Fruit fly (Drosophila melanogaster) whole organism, wandering third instar larva: ENCODE results near the gene CG31287.

Experiments
- Abd-B ChIP-seq: fragments of >200 bp; optimal IDR thresholded peaks from 2 replicates; lab custom pipeline; 2017; ENCODE audit warnings: missing biosample characterization, missing genetic modification characterization
- CG32264 ChIP-seq: fragments of 200-800 bp; sonication (Bioruptor generic); optimal IDR thresholded peaks from 2 replicates; lab custom pipeline; 2016; ENCODE audit warnings: missing biosample characterization, missing genetic modification characterization
- CG9705 ChIP-seq: fragments of 200-800 bp; sonication (Bioruptor generic); optimal IDR thresholded peaks from 2 replicates; lab custom pipeline; 2018; ENCODE audit warnings: missing biosample characterization, mild to moderate bottlenecking, missing genetic modification characterization
- CrebA ChIP-seq: fragments of 200-800 bp; sonication (Bioruptor generic); optimal IDR thresholded peaks from 2 replicates; lab custom pipeline; 2016; ENCODE audit warnings: missing biosample characterization, mild to moderate bottlenecking, missing genetic modification characterization, borderline replicate concordance
- Dfd ChIP-seq: fragments of >200 bp; optimal IDR thresholded peaks from 2 replicates; lab custom pipeline; 2017; ENCODE audit warnings: missing biosample characterization, missing genetic modification characterization
- Dif ChIP-seq: fragments of 200-275, 200-300 bp; sonication (Bioruptor generic); optimal IDR thresholded peaks from 2 replicates; lab custom pipeline; 2018; ENCODE audit warnings: missing biosample characterization, missing genetic modification characterization; ENCODE audit not compliant: partially characterized antibody
- HLH106 ChIP-seq: fragments of 200-800 bp; optimal IDR thresholded peaks from 3 replicates; lab custom pipeline; 2019; ENCODE audit warnings: missing biosample characterization, mild to moderate bottlenecking, missing genetic modification characterization, moderate library complexity
- Hnf4 ChIP-seq: fragments of 200-800 bp; sonication (Bioruptor generic); optimal IDR thresholded peaks from 2 replicates; lab custom pipeline; 2016; ENCODE audit warnings: missing biosample characterization, mild to moderate bottlenecking, missing genetic modification characterization
- Hr78 ChIP-seq: fragments of >200 bp; optimal IDR thresholded peaks from 2 replicates; lab custom pipeline; 2017; ENCODE audit warnings: missing biosample characterization, missing genetic modification characterization
- Hr83 ChIP-seq: fragments of 200-300 bp; sonication (Bioruptor generic); optimal IDR thresholded peaks from 2 replicates; lab custom pipeline; 2016; ENCODE audit warnings: missing biosample characterization, mild to moderate bottlenecking, missing genetic modification characterization, moderate library complexity; ENCODE audit not compliant: poor library complexity, severe bottlenecking
- Jra ChIP-seq: sonication (Bioruptor generic); optimal IDR thresholded peaks from 2 replicates; lab custom pipeline; 2016; ENCODE audit warnings: missing biosample characterization, missing genetic modification characterization
- Mio ChIP-seq: sonication (Bioruptor generic); optimal IDR thresholded peaks from 2 replicates; lab custom pipeline; 2016; ENCODE audit warnings: missing biosample characterization, missing genetic modification characterization
- Myc ChIP-seq: fragments of >200 bp; optimal IDR thresholded peaks from 2 replicates; lab custom pipeline; 2017
- N ChIP-seq: fragments of >200 bp; optimal IDR thresholded peaks from 2 replicates; lab custom pipeline; 2018; ENCODE audit warnings: missing biosample characterization, missing external identifiers, missing genetic modification characterization
- Rel ChIP-seq, 2 experiments: fragments of 200-800 bp; sonication (Bioruptor generic) in 1 of 2; optimal IDR thresholded peaks; 2 replicates in 1 of 2; 3 replicates in 1 of 2; lab custom pipeline; 2016 to 2019; ENCODE audit warnings: mild to moderate bottlenecking in 2 of 2, missing biosample characterization in 2 of 2, missing genetic modification characterization in 2 of 2, moderate library complexity in 1 of 2
- Sp1 ChIP-seq: fragments of 200-800 bp; sonication (Bioruptor generic); optimal IDR thresholded peaks from 3 replicates; lab custom pipeline; 2019; ENCODE audit warnings: missing biosample characterization, mild to moderate bottlenecking, missing genetic modification characterization, moderate library complexity
- Vsx2 ChIP-seq: fragments of 200-300, 225-300 bp; sonication (Bioruptor generic); optimal IDR thresholded peaks from 2 replicates; lab custom pipeline; 2018; ENCODE audit warnings: missing biosample characterization, missing genetic modification characterization; ENCODE audit not compliant: partially characterized antibody
- br ChIP-seq: fragments of 200-800 bp; sonication (Bioruptor generic); optimal IDR thresholded peaks from 2 replicates; lab custom pipeline; 2016; ENCODE audit warnings: missing biosample characterization, missing genetic modification characterization
- brk ChIP-seq: fragments of 200-800 bp; sonication (Bioruptor generic); optimal IDR thresholded peaks from 2 replicates; lab custom pipeline; 2016; ENCODE audit warnings: missing biosample characterization, mild to moderate bottlenecking, missing genetic modification characterization
- dl ChIP-seq, 2 experiments: fragments of 175-275, 200-275 bp in 1 of 2; fragments of 200-275 bp in 1 of 2; sonication (Bioruptor generic); optimal IDR thresholded peaks; lab custom pipeline; 2018; ENCODE audit warnings: mild to moderate bottlenecking in 2 of 2, missing biosample characterization in 2 of 2, missing genetic modification characterization in 2 of 2, moderate library complexity in 2 of 2; ENCODE audit not compliant: partially characterized antibody in 2 of 2, insufficient read depth in 1 of 2
- dmrt93B ChIP-seq: fragments of 200-800 bp; sonication (Bioruptor generic); optimal IDR thresholded peaks from 2 replicates; lab custom pipeline; 2018; ENCODE audit warnings: missing biosample characterization, mild to moderate bottlenecking, missing genetic modification characterization
- dsf ChIP-seq: sonication (Bioruptor generic); optimal IDR thresholded peaks from 2 replicates; lab custom pipeline; 2016; ENCODE audit warnings: missing biosample characterization, missing genetic modification characterization, borderline replicate concordance
- ey ChIP-seq: fragments of 200-800 bp; sonication (Bioruptor generic); optimal IDR thresholded peaks from 2 replicates; lab custom pipeline; 2016; ENCODE audit warnings: missing biosample characterization, missing genetic modification characterization
- foxo ChIP-seq, 2 experiments: fragments of 200-800 bp; sonication (Bioruptor generic); optimal IDR thresholded peaks; 2 replicates in 1 of 2; 3 replicates in 1 of 2; lab custom pipeline; 2016 to 2017; ENCODE audit warnings: missing biosample characterization in 2 of 2, missing genetic modification characterization in 2 of 2
- fru ChIP-seq: fragments of 200-800 bp; sonication (Bioruptor generic); optimal IDR thresholded peaks from 3 replicates; lab custom pipeline; 2016; ENCODE audit warnings: missing biosample characterization, mild to moderate bottlenecking, missing genetic modification characterization
- h ChIP-seq: fragments of 200-800 bp; sonication (Bioruptor generic); optimal IDR thresholded peaks from 3 replicates; lab custom pipeline; 2016; ENCODE audit warnings: missing biosample characterization, mild to moderate bottlenecking, missing genetic modification characterization
- jim ChIP-seq: fragments of 175-275, 200-325 bp; sonication (Bioruptor generic); optimal IDR thresholded peaks from 2 replicates; lab custom pipeline; 2016; ENCODE audit warnings: missing biosample characterization, mild to moderate bottlenecking, missing genetic modification characterization
- lola ChIP-seq: fragments of >200 bp; optimal IDR thresholded peaks from 2 replicates; lab custom pipeline; 2017; ENCODE audit warnings: missing biosample characterization, missing genetic modification characterization
- pan ChIP-seq: fragments of >200 bp; optimal IDR thresholded peaks from 2 replicates; lab custom pipeline; 2017
- psq ChIP-seq: fragments of 200-800 bp; sonication (Bioruptor generic); optimal IDR thresholded peaks from 3 replicates; lab custom pipeline; 2017; ENCODE audit warnings: missing biosample characterization, mild to moderate bottlenecking, missing genetic modification characterization, moderate library complexity
- rgr ChIP-seq: fragments of 200-800 bp; sonication (Bioruptor generic); optimal IDR thresholded peaks from 3 replicates; lab custom pipeline; 2016; ENCODE audit warnings: missing biosample characterization, mild to moderate bottlenecking, missing genetic modification characterization
- sage ChIP-seq: fragments of 200-800 bp; sonication (Bioruptor generic); optimal IDR thresholded peaks from 2 replicates; lab custom pipeline; 2016; ENCODE audit warnings: missing biosample characterization, mild to moderate bottlenecking, missing genetic modification characterization
- sv ChIP-seq: fragments of 200-800 bp; sonication (Bioruptor generic); optimal IDR thresholded peaks from 3 replicates; lab custom pipeline; 2016; ENCODE audit warnings: missing biosample characterization, missing genetic modification characterization
- tai ChIP-seq: sonication (Bioruptor generic); optimal IDR thresholded peaks from 2 replicates; lab custom pipeline; 2016; ENCODE audit warnings: missing biosample characterization, missing genetic modification characterization
- usp ChIP-seq: fragments of >200 bp; optimal IDR thresholded peaks from 2 replicates; lab custom pipeline; 2017; ENCODE audit warnings: missing biosample characterization, missing genetic modification characterization
- woc ChIP-seq: sonication (Bioruptor generic); optimal IDR thresholded peaks from 2 replicates; lab custom pipeline; 2016; ENCODE audit warnings: missing biosample characterization, mild to moderate bottlenecking, missing genetic modification characterization

CG31287 gene

dm6 chr3R:16247609-16248499 lies 44.7 kb downstream of the CG31287 start (continued):
- TF ChIP-seq h (GFP tag; lab: Kevin White, UChicago) (peak; percentile 40), Myc (no peak), Vsx2 (no peak), Rel (GFP tag; optimal IDR thresholded peaks at IDR 0.05; lab: Kevin White, UChicago) (peak; percentile 12), Rel (tag; optimal IDR thresholded peaks at IDR 0.05; lab: Kevin White, UChicago) (no peak), HLH106 (peak; percentile 67), sage (GFP tag; lab: Kevin White, UChicago) (peak; percentile 1)

dm6 chr3R:16248500-16249025 lies 45.4 kb downstream of the CG31287 start:
- TF ChIP-seq ey (no peak), Mio (no peak), woc (no peak), Myc (no peak), CG32264 (no peak), rgr (GFP tag; lab: Kevin White, UChicago) (no peak), dl (GFP tag; optimal IDR thresholded peaks at IDR 0.05; lab: Kevin White, UChicago; ENCODE audit: insufficient read depth in 1 of 2, partially characterized antibody in 2 of 2) (no peak), Hr78 (GFP tag; lab: Kevin White, UChicago) (no peak), jim (GFP tag; lab: Kevin White, UChicago) (no peak), br (GFP tag; lab: Kevin White, UChicago) (no peak)

- TF ChIP-seq Dif (GFP tag; lab: Kevin White, UChicago) = peak; percentile 9
- TF ChIP-seq rgr (GFP tag; lab: Kevin White, UChicago) = peak; percentile 25
- no peak for TF ChIP-seq h (GFP tag; lab: Kevin White, UChicago)
- no peak for TF ChIP-seq Rel (GFP tag; optimal IDR thresholded peaks at IDR 0.05; lab: Kevin White, UChicago)
- TF ChIP-seq Rel (tag; optimal IDR thresholded peaks at IDR 0.05; lab: Kevin White, UChicago) = peak; percentile 97
Measured at dm6 chr3R:16249510-16249828, 46.3 kb downstream of the CG31287 start.

- TF ChIP-seq psq (GFP tag; lab: Kevin White, UChicago) (peak; percentile 96), lola (GFP tag; lab: Kevin White, UChicago) (no peak), sage (GFP tag; lab: Kevin White, UChicago) (peak; percentile 57), sv (GFP tag; lab: Kevin White, UChicago) (no peak), HLH106 (peak; percentile 71), foxo (GFP tag; optimal IDR thresholded peaks at IDR 0.05; lab: Kevin White, UChicago) (peak; percentile 45 to 86), Rel (GFP tag; optimal IDR thresholded peaks at IDR 0.05; lab: Kevin White, UChicago) (peak; percentile 87), Rel (tag; optimal IDR thresholded peaks at IDR 0.05; lab: Kevin White, UChicago) (peak; percentile 90), brk (GFP tag; lab: Kevin White, UChicago) (peak; percentile 78), Mio (no peak), Hr83 (GFP tag; lab: Kevin White, UChicago) (peak; percentile 95), Hr78 (GFP tag; lab: Kevin White, UChicago) (no peak), Jra (GFP tag; lab: Kevin White, UChicago) (peak; percentile 90), h (GFP tag; lab: Kevin White, UChicago) (peak; percentile 91), Dfd (GFP tag; lab: Kevin White, UChicago) (no peak), Myc (no peak), CrebA (GFP tag; lab: Kevin White, UChicago) (peak; percentile 95), dsf (peak; percentile 56), Sp1 (peak; percentile 61), fru (peak; percentile 72), rgr (GFP tag; lab: Kevin White, UChicago) (peak; percentile 83), woc (peak; percentile 89), CG32264 (peak; percentile 69), Vsx2 (no peak), CG9705 (GFP tag; lab: Kevin White, UChicago) (peak; percentile 29), Dif (GFP tag; lab: Kevin White, UChicago) (peak; percentile 85), dl (GFP tag; optimal IDR thresholded peaks at IDR 0.05; lab: Kevin White, UChicago; ENCODE audit: insufficient read depth in 1 of 2, partially characterized antibody in 2 of 2) (peak; percentile 77 to 78), ey (peak; percentile 77), tai (peak; percentile 83), Hnf4 (GFP tag; lab: Kevin White, UChicago) (peak; percentile 84), dmrt93B (no peak), jim (GFP tag; lab: Kevin White, UChicago) (peak; percentile 93), usp (GFP tag; lab: Kevin White, UChicago) (no peak), pan (lab: Kevin White, UChicago) (no peak), Abd-B (no peak), br (GFP tag; lab: Kevin White, UChicago) (peak; percentile 59), N (GFP tag; lab: Kevin White, UChicago) (no peak)
Measured at dm6 chr3R:16249829-16250814, 47.0 kb downstream of the CG31287 start.
